Fruit fly (Drosophila melanogaster) Kc167 (cell line): ENCODE results near the gene yellow-e.
A peak's percentile ranks its signal among the peaks of the same experiment; 100 is the strongest.

Source experiments
- Myc ChIP-seq: fragments of >200 bp; optimal IDR thresholded peaks from 2 replicates; lab custom pipeline; 2017; ENCODE audit warnings: missing external identifiers
- Sin3A ChIP-seq: fragments of >200 bp; optimal IDR thresholded peaks from 2 replicates; lab custom pipeline; 2018; ENCODE audit warnings: missing external identifiers
- h ChIP-seq: fragments of >200 bp; optimal IDR thresholded peaks from 3 replicates; lab custom pipeline; 2018; ENCODE audit warnings: missing external identifiers
- insv ChIP-seq: fragments of >200 bp; optimal IDR thresholded peaks from 3 replicates; lab custom pipeline; 2018; ENCODE audit warnings: missing external identifiers
- psq ChIP-seq: fragments of >200 bp; optimal IDR thresholded peaks from 2 replicates; lab custom pipeline; 2017; ENCODE audit warnings: missing external identifiers
- ttk ChIP-seq: sonication (Bioruptor generic); optimal IDR thresholded peaks from 2 replicates; lab custom pipeline; 2017; ENCODE audit warnings: missing external identifiers

The yellow-e gene

dm6 chr3R:13397535-13397934, 17.6 kb downstream of the yellow-e start, which contains the start of gene CG14377:
TSS of gene CG14377 (plus strand) at chr3R:13397835.
- no peak for TF ChIP-seq ttk (lab: Kevin White, UChicago)
- TF ChIP-seq insv (lab: Kevin White, UChicago): no peak
- TF ChIP-seq Myc (lab: Kevin White, UChicago): no peak
- no peak for TF ChIP-seq psq (lab: Kevin White, UChicago)
- no peak for TF ChIP-seq h (lab: Kevin White, UChicago)
- no peak for TF ChIP-seq Sin3A (lab: Kevin White, UChicago)

dm6 chr3R:13397040-13397439, 18.0 kb downstream of the yellow-e start, which contains the start of gene CG14374:
TSS of gene CG14374 (minus strand) at chr3R:13397140.
- TF ChIP-seq psq (lab: Kevin White, UChicago): no peak

- TF ChIP-seq Sin3A (lab: Kevin White, UChicago): no peak
- TF ChIP-seq insv (lab: Kevin White, UChicago): no peak
- no peak for TF ChIP-seq ttk (lab: Kevin White, UChicago)
- no peak for TF ChIP-seq psq (lab: Kevin White, UChicago)
- TF ChIP-seq h (lab: Kevin White, UChicago): no peak
- TF ChIP-seq Myc (lab: Kevin White, UChicago): no peak
Observed at dm6 chr3R:13395133-13395532, 20.0 kb downstream of the yellow-e start, which contains the start of gene CCHa2. TSS of gene CCHa2 (minus strand) at chr3R:13395197.

dm6 chr3R:13393009-13393408, 22.1 kb downstream of the yellow-e start:
- TF ChIP-seq insv (lab: Kevin White, UChicago): no peak
- TF ChIP-seq Sin3A (lab: Kevin White, UChicago): no peak
- no peak for TF ChIP-seq h (lab: Kevin White, UChicago)

dm6 chr3R:13390490-13390889, 24.6 kb downstream of the yellow-e start:
- no peak for TF ChIP-seq Sin3A (lab: Kevin White, UChicago)
- TF ChIP-seq insv (lab: Kevin White, UChicago): no peak
- no peak for TF ChIP-seq psq (lab: Kevin White, UChicago)
- no peak for TF ChIP-seq Myc (lab: Kevin White, UChicago)
- no peak for TF ChIP-seq h (lab: Kevin White, UChicago)
- no peak for TF ChIP-seq ttk (lab: Kevin White, UChicago)

dm6 chr3R:13388160-13388870, 26.8 kb downstream of the yellow-e start, which contains the start of gene CG9799:
TSS of gene CG9799 (minus strand) at chr3R:13388709.
- no peak for TF ChIP-seq Myc (lab: Kevin White, UChicago)
- peak; percentile 23 for TF ChIP-seq h (lab: Kevin White, UChicago)

dm6 chr3R:13385105-13385504, 30.0 kb downstream of the yellow-e start:
- no peak for TF ChIP-seq Myc (lab: Kevin White, UChicago)
- TF ChIP-seq h (lab: Kevin White, UChicago): no peak
- TF ChIP-seq Sin3A (lab: Kevin White, UChicago): no peak
- TF ChIP-seq insv (lab: Kevin White, UChicago): no peak

- no peak for TF ChIP-seq Sin3A (lab: Kevin White, UChicago)
- TF ChIP-seq psq (lab: Kevin White, UChicago): no peak
- TF ChIP-seq insv (lab: Kevin White, UChicago): no peak
- TF ChIP-seq ttk (lab: Kevin White, UChicago): no peak
- no peak for TF ChIP-seq Myc (lab: Kevin White, UChicago)
- TF ChIP-seq h (lab: Kevin White, UChicago): no peak
Observed at dm6 chr3R:13382656-13383142, 32.4 kb downstream of the yellow-e start.

dm6 chr3R:13381744-13382435, 33.2 kb downstream of the yellow-e start, which contains the start of the genes mRpS21 and Droj2:
TSS of gene mRpS21 (minus strand) at chr3R:13381809.
TSS of gene Droj2 (plus strand) at chr3R:13382106.
- no peak for TF ChIP-seq insv (lab: Kevin White, UChicago)
- no peak for TF ChIP-seq h (lab: Kevin White, UChicago)
- TF ChIP-seq ttk (lab: Kevin White, UChicago): no peak
- no peak for TF ChIP-seq Sin3A (lab: Kevin White, UChicago)
- no peak for TF ChIP-seq psq (lab: Kevin White, UChicago)
- no peak for TF ChIP-seq Myc (lab: Kevin White, UChicago)

dm6 chr3R:13379675-13380074, 35.4 kb downstream of the yellow-e start, which contains the start of the genes CG9813 and CG8870:
TSS of gene CG9813 (minus strand) at chr3R:13379775.
TSS of gene CG8870 (plus strand) at chr3R:13379842.
- no peak for TF ChIP-seq h (lab: Kevin White, UChicago)
- no peak for TF ChIP-seq ttk (lab: Kevin White, UChicago)
- TF ChIP-seq Sin3A (lab: Kevin White, UChicago): no peak
- TF ChIP-seq psq (lab: Kevin White, UChicago): no peak
- TF ChIP-seq insv (lab: Kevin White, UChicago): no peak
- TF ChIP-seq Myc (lab: Kevin White, UChicago): no peak

- no peak for TF ChIP-seq Myc (lab: Kevin White, UChicago)
- no peak for TF ChIP-seq psq (lab: Kevin White, UChicago)
- TF ChIP-seq insv (lab: Kevin White, UChicago): no peak
- TF ChIP-seq Sin3A (lab: Kevin White, UChicago): no peak
- TF ChIP-seq h (lab: Kevin White, UChicago): no peak
- TF ChIP-seq ttk (lab: Kevin White, UChicago): no peak
Observed at dm6 chr3R:13374913-13375312, 40.2 kb downstream of the yellow-e start.
